Worm (Caenorhabditis elegans): ENCODE data around the gene T04F3.4.
A peak's percentile ranks its signal among the peaks of the same experiment; 100 is the strongest.

- TF ChIP-seq repo-1 (tag; optimal IDR thresholded peaks at IDR 0.05) = no peak
- no peak for TF ChIP-seq nhr-80 (tag; optimal IDR thresholded peaks at IDR 0.05)
- TF ChIP-seq unc-62 (GFP tag; optimal IDR thresholded peaks at IDR 0.05) = no peak
- TF ChIP-seq ztf-22 (GFP tag; optimal IDR thresholded peaks at IDR 0.05) = no peak
- no peak for TF ChIP-seq ccch-3 (GFP tag; optimal IDR thresholded peaks at IDR 0.05)
- TF ChIP-seq lsl-1 (GFP tag; optimal IDR thresholded peaks at IDR 0.05) = peak; percentile 95
- TF ChIP-seq T26A5.8 (tag; optimal IDR thresholded peaks at IDR 0.05) = no peak
- no peak for TF ChIP-seq pha-4 (tag; optimal IDR thresholded peaks at IDR 0.05)
Measured at ce11 chrV:11787742-11788238, 24.9 kb upstream of the T04F3.4 start, which contains the start of gene F55A11.8.

Data from whole organism, young adult.